Fruit fly (Drosophila melanogaster) whole organism, prepupa: ENCODE results near the gene CG32137.

Source experiments
- CG10631 ChIP-seq: fragments of 200-800 bp; sonication (Bioruptor generic); optimal IDR thresholded peaks from 2 replicates; lab custom pipeline; 2016; ENCODE audit warnings: missing biosample characterization, missing genetic modification characterization
- CG1621 ChIP-seq: fragments of 200-800 bp; sonication (Bioruptor generic); optimal IDR thresholded peaks from 3 replicates; lab custom pipeline; 2018; ENCODE audit warnings: missing biosample characterization, mild to moderate bottlenecking, missing genetic modification characterization
- CG32006 ChIP-seq: fragments of 200-800 bp; sonication (Bioruptor generic); optimal IDR thresholded peaks from 3 replicates; lab custom pipeline; 2017; ENCODE audit warnings: missing biosample characterization, mild to moderate bottlenecking, missing genetic modification characterization
- Eip78C ChIP-seq: fragments of 200-800 bp; sonication (Bioruptor generic); peaks from one replicate; lab custom pipeline; 2016; ENCODE audit warnings: missing biosample characterization, missing genetic modification characterization
- Hr38 ChIP-seq: sonication (Bioruptor generic); optimal IDR thresholded peaks from 2 replicates; lab custom pipeline; 2016; ENCODE audit warnings: missing biosample characterization, missing genetic modification characterization
- Lpt ChIP-seq: fragments of 200-800 bp; sonication (Bioruptor generic); optimal IDR thresholded peaks from 3 replicates; lab custom pipeline; 2016; ENCODE audit warnings: missing biosample characterization, missing genetic modification characterization
- Sox102F ChIP-seq: fragments of 200-800 bp; sonication (Bioruptor generic); optimal IDR thresholded peaks from 2 replicates; lab custom pipeline; 2016; ENCODE audit warnings: missing biosample characterization, mild to moderate bottlenecking, missing genetic modification characterization
- eg ChIP-seq: fragments of 200-800 bp; sonication (Bioruptor generic); IDR thresholded peaks from 3 replicates; pipeline ENCODE4 v1.3.6; 2022; ENCODE audit warnings: missing biosample characterization, missing genetic modification characterization
- fd59A ChIP-seq: fragments of 200-800 bp; sonication (Bioruptor generic); optimal IDR thresholded peaks from 2 replicates; lab custom pipeline; 2017; ENCODE audit warnings: missing biosample characterization, mild to moderate bottlenecking, missing genetic modification characterization, missing genetic modification reagents
- net ChIP-seq: fragments of 200-800 bp; sonication (Bioruptor generic); optimal IDR thresholded peaks from 3 replicates; lab custom pipeline; 2016; ENCODE audit warnings: missing biosample characterization, missing genetic modification characterization

dm6 chr3L:14004041-14004407, 65.0 kb downstream of the CG32137 start:
- TF ChIP-seq CG10631 (GFP tag; lab: Kevin White, UChicago) (peak; percentile 1), Hr38 (GFP tag; lab: Kevin White, UChicago) (no peak), net (GFP tag; lab: Kevin White, UChicago) (peak; percentile 21), CG1621 (tag; lab: Kevin White, UChicago) (peak; percentile 66), Sox102F (GFP tag; lab: Kevin White, UChicago) (no peak), CG32006 (no peak), eg (GFP tag; lab: Robert Waterston, UW) (peak; percentile 34), Lpt (GFP tag; lab: Kevin White, UChicago) (peak; percentile 13), fd59A (no peak), Eip78C (peak; percentile 74)
